Worm (Caenorhabditis elegans): ENCODE results near the gene F26C11.4.

F26C11.4 gene

ce11 chrII:9934570-9934969 is 18.5 kb upstream of the F26C11.4 start:
- TF ChIP-seq ceh-18 (tag; optimal IDR thresholded peaks at IDR 0.05), result no peak
- no peak for TF ChIP-seq ceh-24 (tag; optimal IDR thresholded peaks at IDR 0.05)
- no peak for TF ChIP-seq ceh-45 (GFP tag; IDR thresholded peaks at IDR 0.05)
- TF ChIP-seq pag-3 (tag; optimal IDR thresholded peaks at IDR 0.05; ENCODE audit: borderline replicate concordance), result no peak
- no peak for TF ChIP-seq tbx-2 (tag; optimal IDR thresholded peaks at IDR 0.05)
- TF ChIP-seq syd-9 (tag; optimal IDR thresholded peaks at IDR 0.05), result no peak
- TF ChIP-seq unc-42 (tag; optimal IDR thresholded peaks at IDR 0.05), result no peak
- no peak for TF ChIP-seq sdc-2 (tag; optimal IDR thresholded peaks at IDR 0.05)
- no peak for TF ChIP-seq T23F11.4 (GFP tag; optimal IDR thresholded peaks at IDR 0.05)
- no peak for TF ChIP-seq ttx-3 (tag; optimal IDR thresholded peaks at IDR 0.05)
- TF ChIP-seq elt-4 (tag; optimal IDR thresholded peaks at IDR 0.05), result no peak
- no peak for TF ChIP-seq eyg-1 (tag; optimal IDR thresholded peaks at IDR 0.05)
- no peak for TF ChIP-seq nfya-1 (tag; optimal IDR thresholded peaks at IDR 0.05)
- TF ChIP-seq tbx-7 (tag; optimal IDR thresholded peaks at IDR 0.05), result no peak
- TF ChIP-seq zip-5 (tag; optimal IDR thresholded peaks at IDR 0.05), result no peak
- TF ChIP-seq mec-3 (tag; optimal IDR thresholded peaks at IDR 0.05; ENCODE audit: borderline replicate concordance), result no peak
- no peak for TF ChIP-seq dmd-4 (tag; optimal IDR thresholded peaks at IDR 0.05; ENCODE audit: borderline replicate concordance)
- no peak for TF ChIP-seq nhr-11 (tag; optimal IDR thresholded peaks at IDR 0.05)
- no peak for TF ChIP-seq sox-2 (GFP tag; IDR thresholded peaks at IDR 0.05)

DNA sequence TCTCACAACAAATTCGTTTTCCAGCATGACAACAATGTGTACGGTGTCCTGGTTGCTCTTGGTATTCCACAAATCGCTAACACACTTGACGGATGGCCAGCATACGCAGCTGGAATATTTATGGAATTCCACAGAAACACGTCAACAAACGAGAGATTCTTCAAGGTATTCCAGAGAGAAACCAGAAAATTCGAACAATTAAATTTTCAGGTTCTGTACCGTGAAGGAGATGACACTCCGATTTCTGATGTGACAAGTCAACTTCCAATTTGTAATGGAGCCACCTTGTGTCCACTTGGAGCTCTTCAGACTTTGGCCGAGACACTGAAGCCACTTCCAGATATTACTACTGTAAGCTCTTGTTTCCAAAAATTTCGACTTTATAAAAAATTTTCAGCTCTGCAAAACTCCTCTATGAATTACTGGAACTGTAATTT is 17.9 kb upstream of the F26C11.4 start:
- TF ChIP-seq rnt-1 (tag; optimal IDR thresholded peaks at IDR 0.05), result no peak
- TF ChIP-seq ceh-9 (tag; optimal IDR thresholded peaks at IDR 0.05), result no peak
- no peak for TF ChIP-seq unc-42 (tag; optimal IDR thresholded peaks at IDR 0.05)
- TF ChIP-seq sox-4 (tag; optimal IDR thresholded peaks at IDR 0.05), result no peak
- TF ChIP-seq ztf-16 (tag; optimal IDR thresholded peaks at IDR 0.05), result no peak
- no peak for TF ChIP-seq C08G9.2 (tag; optimal IDR thresholded peaks at IDR 0.05)
- TF ChIP-seq hlh-6 (tag; optimal IDR thresholded peaks at IDR 0.05), result no peak
- TF ChIP-seq hlh-30 (tag; optimal IDR thresholded peaks at IDR 0.05; ENCODE audit: insufficient read depth), result no peak
- no peak for TF ChIP-seq Y22D7AL.16 (tag; optimal IDR thresholded peaks at IDR 0.05)
- no peak for TF ChIP-seq ttx-3 (tag; optimal IDR thresholded peaks at IDR 0.05)
- no peak for TF ChIP-seq ceh-22 (tag; optimal IDR thresholded peaks at IDR 0.05)
- TF ChIP-seq ama-1 (optimal IDR thresholded peaks at IDR 0.05), result no peak
- no peak for TF ChIP-seq gmeb-2 (tag; optimal IDR thresholded peaks at IDR 0.05)
- TF ChIP-seq ceh-48 (tag; optimal IDR thresholded peaks at IDR 0.05), result no peak

DNA sequence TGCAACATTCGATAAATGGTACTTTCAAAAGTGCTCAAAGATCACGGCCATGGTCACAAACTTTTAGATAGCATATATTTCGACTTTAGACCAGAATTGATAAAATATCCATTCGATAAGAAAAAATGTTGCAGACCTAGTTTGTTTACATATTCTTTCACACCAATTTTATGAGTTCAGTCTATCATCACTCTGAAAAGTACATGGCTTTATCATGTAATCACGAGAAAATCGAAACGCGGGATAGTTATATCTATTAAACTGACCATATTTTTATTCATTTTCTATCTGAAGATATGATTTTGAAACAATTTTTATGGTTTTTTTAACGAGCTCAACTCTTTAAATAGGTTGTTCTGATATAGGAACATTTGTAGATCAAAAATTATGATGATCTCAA is 15.4 kb upstream of the F26C11.4 start, which contains the start of gene pho-11:
pho-11 (plus strand) TSS at position 374 of the 400 bp plus-strand sequence.
- TF ChIP-seq elt-2 (tag; optimal IDR thresholded peaks at IDR 0.05), result peak; percentile 14
- TF ChIP-seq pat-9 (tag; optimal IDR thresholded peaks at IDR 0.05), result no peak

- TF ChIP-seq tbx-7 (tag; optimal IDR thresholded peaks at IDR 0.05), result peak; percentile 27
- TF ChIP-seq ref-2 (tag; optimal IDR thresholded peaks at IDR 0.05), result peak; percentile 36
- TF ChIP-seq tbx-2 (tag; optimal IDR thresholded peaks at IDR 0.05), result peak; percentile 67
- TF ChIP-seq C08G9.2 (tag; optimal IDR thresholded peaks at IDR 0.05), result peak; percentile 55
- TF ChIP-seq fkh-10 (GFP tag; optimal IDR thresholded peaks at IDR 0.05), result no peak
- TF ChIP-seq ceh-9 (tag; optimal IDR thresholded peaks at IDR 0.05), result no peak
- peak; percentile 40 for TF ChIP-seq ets-4 (tag; optimal IDR thresholded peaks at IDR 0.05)
- peak; percentile 22 for TF ChIP-seq ceh-2 (tag; optimal IDR thresholded peaks at IDR 0.05)
- peak; percentile 4 for TF ChIP-seq ceh-18 (tag; optimal IDR thresholded peaks at IDR 0.05)
- no peak for TF ChIP-seq pha-2 (tag; optimal IDR thresholded peaks at IDR 0.05)
- peak; percentile 67 for TF ChIP-seq ceh-31 (tag; optimal IDR thresholded peaks at IDR 0.05)
Measured at ce11 chrII:9931012-9931411, 14.9 kb upstream of the F26C11.4 start.

All from whole organism, late embryonic.